Worm (Caenorhabditis elegans) whole organism, late embryonic: ENCODE measurements around the gene gst-1.
A peak's percentile ranks its signal among the peaks of the same experiment; 100 is the strongest.

ENCODE experiments used
- C08G9.2 ChIP-seq: sonication (generic microtip); optimal IDR thresholded peaks from 2 replicates; lab custom pipeline; 2016; ENCODE audit warnings: mild to moderate bottlenecking, missing genetic modification characterization, moderate library complexity, missing compliant biosample characterization
- C38D4.7 ChIP-seq: fragments of 200-800 bp; sonication (Bioruptor generic); optimal IDR thresholded peaks from 2 replicates; lab custom pipeline; 2018; ENCODE audit warnings: mild to moderate bottlenecking, missing genetic modification characterization, moderate library complexity, missing compliant biosample characterization
- K02D7.2 ChIP-seq: sonication (generic microtip); optimal IDR thresholded peaks from 2 replicates; lab custom pipeline; 2017; ENCODE audit warnings: mild to moderate bottlenecking, missing genetic modification characterization, missing compliant biosample characterization
- K09A11.1 ChIP-seq: sonication (generic microtip); optimal IDR thresholded peaks from 2 replicates; lab custom pipeline; 2017; ENCODE audit warnings: antibody characterized with exemption, mild to moderate bottlenecking, missing genetic modification characterization, missing compliant biosample characterization; ENCODE audit not compliant: insufficient read depth
- Y22D7AL.16 ChIP-seq: sonication (generic microtip); optimal IDR thresholded peaks from 2 replicates; lab custom pipeline; 2016; ENCODE audit warnings: missing genetic modification characterization, missing compliant biosample characterization
- ahr-1 ChIP-seq: sonication (generic microtip); optimal IDR thresholded peaks from 2 replicates; lab custom pipeline; 2016; ENCODE audit warnings: missing genetic modification characterization, missing compliant biosample characterization
- ceh-14 ChIP-seq: sonication (generic microtip); optimal IDR thresholded peaks from 2 replicates; lab custom pipeline; 2016; ENCODE audit warnings: missing genotype, missing genetic modification characterization, missing compliant biosample characterization
- ceh-18 ChIP-seq: sonication (generic microtip); optimal IDR thresholded peaks from 2 replicates; lab custom pipeline; 2016; ENCODE audit warnings: missing genetic modification characterization, missing compliant biosample characterization
- ceh-19 ChIP-seq: fragments of 200-800 bp; sonication (Bioruptor generic); optimal IDR thresholded peaks from 2 replicates; lab custom pipeline; 2018; ENCODE audit warnings: mild to moderate bottlenecking, missing genetic modification characterization, missing compliant biosample characterization
- ceh-2 ChIP-seq: sonication (generic microtip); optimal IDR thresholded peaks from 2 replicates; lab custom pipeline; 2016; ENCODE audit warnings: missing genotype, missing genetic modification characterization, missing compliant biosample characterization
- ceh-22 ChIP-seq: sonication (generic microtip); optimal IDR thresholded peaks from 2 replicates; lab custom pipeline; 2017; ENCODE audit warnings: missing biosample characterization, missing genetic modification characterization
- ceh-24 ChIP-seq: sonication (generic microtip); optimal IDR thresholded peaks from 2 replicates; lab custom pipeline; 2016; ENCODE audit warnings: mild to moderate bottlenecking, missing genetic modification characterization, missing compliant biosample characterization
- ceh-30 ChIP-seq: fragments of 150-350 bp; optimal IDR thresholded peaks from 2 replicates; lab custom pipeline; 2014; ENCODE audit warnings: missing biosample characterization, missing genetic modification characterization
- ceh-31 ChIP-seq: sonication (generic microtip); optimal IDR thresholded peaks from 2 replicates; lab custom pipeline; 2016; ENCODE audit warnings: missing genetic modification characterization, missing compliant biosample characterization
- ceh-34 ChIP-seq: sonication (generic microtip); optimal IDR thresholded peaks from 2 replicates; lab custom pipeline; 2016; ENCODE audit warnings: mild to moderate bottlenecking, missing genetic modification characterization, missing compliant biosample characterization
- ceh-48 ChIP-seq: sonication (generic microtip); optimal IDR thresholded peaks from 2 replicates; lab custom pipeline; 2016; ENCODE audit warnings: missing genetic modification characterization, inconsistent platforms, missing compliant biosample characterization
- ceh-6 ChIP-seq: fragments of 200-800 bp; sonication (Bioruptor generic); optimal IDR thresholded peaks from 2 replicates; lab custom pipeline; 2018; ENCODE audit warnings: mild to moderate bottlenecking, missing genetic modification characterization, missing compliant biosample characterization
- ceh-9 ChIP-seq: sonication (generic microtip); optimal IDR thresholded peaks from 2 replicates; lab custom pipeline; 2016; ENCODE audit warnings: mild to moderate bottlenecking, missing genetic modification characterization, inconsistent platforms, missing compliant biosample characterization
- che-1 ChIP-seq: sonication (generic microtip); optimal IDR thresholded peaks from 2 replicates; lab custom pipeline; 2016; ENCODE audit warnings: mild to moderate bottlenecking, missing genetic modification characterization, missing compliant biosample characterization
- dmd-4 ChIP-seq: sonication (generic microtip); optimal IDR thresholded peaks from 2 replicates; lab custom pipeline; 2016; ENCODE audit warnings: borderline replicate concordance, missing genetic modification characterization, missing compliant biosample characterization
- dve-1 ChIP-seq: sonication (generic microtip); optimal IDR thresholded peaks from 2 replicates; lab custom pipeline; 2017; ENCODE audit warnings: antibody characterized with exemption, mild to moderate bottlenecking, missing genetic modification characterization, missing compliant biosample characterization
- elt-2 ChIP-seq: sonication (generic microtip); optimal IDR thresholded peaks from 2 replicates; lab custom pipeline; 2016; ENCODE audit warnings: missing genetic modification reagents, missing genetic modification characterization, missing compliant biosample characterization
- elt-4 ChIP-seq: sonication (generic microtip); optimal IDR thresholded peaks from 2 replicates; lab custom pipeline; 2016; ENCODE audit warnings: missing genetic modification characterization, missing compliant biosample characterization
- ets-4 ChIP-seq: sonication (generic microtip); optimal IDR thresholded peaks from 2 replicates; lab custom pipeline; 2016; ENCODE audit warnings: missing genetic modification characterization, missing compliant biosample characterization
- eyg-1 ChIP-seq: sonication (generic microtip); optimal IDR thresholded peaks from 2 replicates; lab custom pipeline; 2016; ENCODE audit warnings: missing genotype, missing genetic modification characterization, missing compliant biosample characterization
- fax-1 ChIP-seq: sonication (generic microtip); optimal IDR thresholded peaks from 2 replicates; lab custom pipeline; 2016; ENCODE audit warnings: missing genotype, missing genetic modification characterization, missing compliant biosample characterization
- fkh-10 ChIP-seq: fragments of 150-350 bp; optimal IDR thresholded peaks from 2 replicates; lab custom pipeline; 2014; ENCODE audit warnings: missing biosample characterization, missing genetic modification reagents, missing genetic modification characterization
- fkh-6 ChIP-seq: sonication (generic microtip); optimal IDR thresholded peaks from 2 replicates; lab custom pipeline; 2016; ENCODE audit warnings: missing genetic modification characterization, missing compliant biosample characterization
- hlh-13 ChIP-seq: fragments of 200-800 bp; sonication (Bioruptor generic); optimal IDR thresholded peaks from 2 replicates; lab custom pipeline; 2018; ENCODE audit warnings: mild to moderate bottlenecking, missing genetic modification characterization, missing compliant biosample characterization
- hlh-30 ChIP-seq: sonication (generic microtip); optimal IDR thresholded peaks from 2 replicates; lab custom pipeline; 2017; ENCODE audit warnings: antibody characterized with exemption, missing genetic modification characterization, missing compliant biosample characterization; ENCODE audit not compliant: insufficient read depth
- hlh-6 ChIP-seq: sonication (generic microtip); optimal IDR thresholded peaks from 2 replicates; lab custom pipeline; 2016; ENCODE audit warnings: missing genotype, missing genetic modification characterization, missing compliant biosample characterization
- lim-6 ChIP-seq: sonication (generic microtip); optimal IDR thresholded peaks from 2 replicates; lab custom pipeline; 2016; ENCODE audit warnings: missing genetic modification characterization, missing compliant biosample characterization
- lin-11 ChIP-seq: fragments of 200-800 bp; sonication (Bioruptor generic); optimal IDR thresholded peaks from 2 replicates; lab custom pipeline; 2018; ENCODE audit warnings: mild to moderate bottlenecking, missing genetic modification characterization, missing compliant biosample characterization
- madf-2 ChIP-seq: sonication (generic microtip); optimal IDR thresholded peaks from 2 replicates; lab custom pipeline; 2017; ENCODE audit warnings: missing genetic modification characterization, missing compliant biosample characterization
- nhr-232 ChIP-seq: sonication (generic microtip); optimal IDR thresholded peaks from 2 replicates; lab custom pipeline; 2016; ENCODE audit warnings: missing genetic modification characterization, missing compliant biosample characterization
- pag-3 ChIP-seq: sonication (generic microtip); optimal IDR thresholded peaks from 2 replicates; lab custom pipeline; 2016; ENCODE audit warnings: missing compliant biosample characterization, missing genetic modification characterization, borderline replicate concordance
- pat-9 ChIP-seq: fragments of 200-800 bp; sonication (Bioruptor generic); optimal IDR thresholded peaks from 2 replicates; lab custom pipeline; 2018; ENCODE audit warnings: mild to moderate bottlenecking, missing genetic modification characterization, moderate library complexity, missing compliant biosample characterization
- pha-4 ChIP-seq: fragments of 150-350 bp; optimal IDR thresholded peaks from 2 replicates; lab custom pipeline; 2018; ENCODE audit warnings: missing biosample characterization, missing genetic modification reagents, missing genetic modification characterization
- ref-2 ChIP-seq: sonication (generic microtip); optimal IDR thresholded peaks from 2 replicates; lab custom pipeline; 2016; ENCODE audit warnings: missing genetic modification characterization, missing compliant biosample characterization
- rnt-1 ChIP-seq: sonication (generic microtip); optimal IDR thresholded peaks from 2 replicates; lab custom pipeline; 2016; ENCODE audit warnings: missing genetic modification characterization, missing compliant biosample characterization
- sox-2 ChIP-seq: fragments of 200-800 bp; sonication (Bioruptor generic); IDR thresholded peaks from 2 replicates; pipeline ENCODE4 v1.3.6; 2022; ENCODE audit warnings: missing genetic modification reagents, missing genetic modification characterization, missing compliant biosample characterization
- syd-9 ChIP-seq: sonication (generic microtip); optimal IDR thresholded peaks from 2 replicates; lab custom pipeline; 2016; ENCODE audit warnings: mild to moderate bottlenecking, missing genetic modification characterization, moderate library complexity, missing compliant biosample characterization
- tbx-2 ChIP-seq: sonication (generic microtip); optimal IDR thresholded peaks from 2 replicates; lab custom pipeline; 2016; ENCODE audit warnings: missing genetic modification characterization, missing compliant biosample characterization
- tbx-7 ChIP-seq: sonication (generic microtip); optimal IDR thresholded peaks from 2 replicates; lab custom pipeline; 2016; ENCODE audit warnings: missing genotype, missing genetic modification characterization, missing compliant biosample characterization
- ttx-3 ChIP-seq: sonication (generic microtip); optimal IDR thresholded peaks from 2 replicates; lab custom pipeline; 2016; ENCODE audit warnings: missing genetic modification reagents, missing genetic modification characterization, missing compliant biosample characterization
- unc-3 ChIP-seq, 2 experiments: fragments of 200-800 bp in 1 of 2; sonication (Bioruptor generic) in 1 of 2; sonication (generic microtip) in 1 of 2; conservative IDR thresholded peaks in 1 of 2; optimal IDR thresholded peaks in 1 of 2; 2 replicates each; pipeline versions ENCODE4 v1.3.6 to Lab custom; 2016 to 2022; ENCODE audit warnings: missing compliant biosample characterization in 2 of 2, missing genetic modification characterization in 2 of 2, missing genetic modification reagents in 1 of 2
- unc-42 ChIP-seq: sonication (generic microtip); optimal IDR thresholded peaks from 2 replicates; lab custom pipeline; 2016; ENCODE audit warnings: missing genotype, missing genetic modification characterization, missing compliant biosample characterization
- unc-55 ChIP-seq: sonication (generic microtip); optimal IDR thresholded peaks from 2 replicates; lab custom pipeline; 2017; ENCODE audit warnings: missing biosample characterization, missing genetic modification reagents, missing genetic modification characterization
- unc-86 ChIP-seq: sonication (generic microtip); optimal IDR thresholded peaks from 2 replicates; lab custom pipeline; 2016; ENCODE audit warnings: missing genetic modification characterization, missing compliant biosample characterization

The gst-1 gene

DNA sequence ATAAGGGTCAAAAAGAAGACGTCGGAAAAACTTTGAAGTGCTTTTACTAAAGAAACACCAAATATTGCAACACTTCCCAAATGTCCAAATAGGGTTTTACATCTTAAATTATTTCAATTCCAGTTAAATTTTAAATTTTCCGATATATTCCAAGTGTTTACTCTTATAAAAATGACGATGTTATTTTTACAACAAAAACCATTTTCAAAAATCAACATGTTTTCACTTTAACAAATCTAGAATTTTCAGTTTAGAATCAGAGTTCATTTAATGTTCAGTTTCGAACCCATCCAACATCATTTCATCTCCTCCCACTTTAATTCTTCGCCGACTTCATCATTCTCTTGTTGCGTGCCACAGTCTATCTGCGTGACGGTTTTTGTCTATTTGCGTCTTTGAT lies 44.5 kb downstream of the gst-1 start, which contains the start of gene dos-1:
TSS of gene dos-1 (plus strand) at position 301 of the 400 bp plus-strand sequence.
- TF ChIP-seq sox-2 (GFP tag; lab: Robert Waterston, UW) (no peak), lin-11 (tag; lab: Kevin White, UChicago) (no peak), hlh-30 (tag; lab: Kevin White, UChicago) (no peak), hlh-6 (no peak), hlh-13 (GFP tag; lab: Kevin White, UChicago) (no peak), che-1 (tag; lab: Kevin White, UChicago) (no peak), unc-55 (GFP tag; lab: Kevin White, UChicago) (no peak)

DNA sequence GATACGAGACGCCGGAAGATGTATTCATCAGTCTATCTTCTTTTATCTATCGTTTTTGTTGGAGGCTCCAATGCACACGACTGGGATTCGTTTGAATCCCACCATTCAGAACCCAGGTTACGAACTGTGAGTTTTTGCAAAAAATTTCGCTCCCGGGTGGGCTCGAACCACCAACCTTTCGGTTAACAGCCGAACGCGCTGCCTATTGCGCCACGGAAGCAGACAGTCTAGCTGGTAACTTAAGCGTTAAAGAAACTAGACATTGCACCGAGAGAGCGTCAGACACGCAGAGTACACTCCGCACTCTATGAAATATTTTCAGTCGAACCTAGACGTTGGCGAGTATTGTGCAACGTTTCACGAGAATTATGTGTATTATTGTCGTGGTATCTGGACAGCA lies 44.9 kb downstream of the gst-1 start:
- TF ChIP-seq dve-1 (tag; lab: Kevin White, UChicago) (peak; percentile 19), ceh-9 (no peak), ahr-1 (tag; lab: Kevin White, UChicago) (peak; percentile 14), pag-3 (tag; lab: Kevin White, UChicago) (no peak), unc-42 (tag; lab: Kevin White, UChicago) (no peak), elt-4 (tag; lab: Kevin White, UChicago) (no peak), ttx-3 (tag; lab: Kevin White, UChicago) (peak; percentile 14), Y22D7AL.16 (tag; lab: Kevin White, UChicago) (peak; percentile 35), unc-55 (GFP tag; lab: Kevin White, UChicago) (no peak), lin-11 (tag; lab: Kevin White, UChicago) (peak; percentile 36), tbx-7 (tag; lab: Kevin White, UChicago) (no peak), C08G9.2 (peak; percentile 51), unc-86 (tag; lab: Kevin White, UChicago) (peak; percentile 23), C38D4.7 (GFP tag; lab: Kevin White, UChicago) (peak; percentile 40), ceh-19 (GFP tag; lab: Kevin White, UChicago) (no peak), ceh-18 (tag; lab: Kevin White, UChicago) (no peak), ceh-14 (tag; lab: Kevin White, UChicago) (no peak), lim-6 (tag; lab: Kevin White, UChicago) (no peak), rnt-1 (no peak), K09A11.1 (peak; percentile 72), hlh-6 (peak; percentile 74), ref-2 (tag; lab: Kevin White, UChicago) (no peak), ceh-22 (tag; lab: Kevin White, UChicago) (no peak), hlh-30 (tag; lab: Kevin White, UChicago) (no peak), fax-1 (tag; lab: Kevin White, UChicago) (peak; percentile 53), dmd-4 (peak; percentile 42), ceh-24 (no peak), elt-2 (tag; lab: Kevin White, UChicago) (no peak), ceh-30 (tag; lab: Kevin White, UChicago) (no peak), ceh-31 (tag; lab: Kevin White, UChicago) (no peak), hlh-13 (GFP tag; lab: Kevin White, UChicago) (peak; percentile 14), tbx-2 (peak; percentile 64), unc-3 (GFP tag; conservative IDR thresholded peaks at IDR 0.05; lab: Robert Waterston, UW) (no peak), unc-3 (tag; optimal IDR thresholded peaks at IDR 0.05; lab: Kevin White, UChicago) (no peak), K02D7.2 (no peak), ceh-2 (tag; lab: Kevin White, UChicago) (no peak), eyg-1 (tag; lab: Kevin White, UChicago) (no peak), pha-4 (tag; lab: Kevin White, UChicago) (no peak), syd-9 (tag; lab: Kevin White, UChicago) (no peak), fkh-6 (tag; lab: Kevin White, UChicago) (peak; percentile 37), madf-2 (peak; percentile 49), fkh-10 (GFP tag; lab: Kevin White, UChicago) (no peak), ets-4 (no peak), nhr-232 (tag; lab: Kevin White, UChicago) (peak; percentile 42), ceh-6 (GFP tag; lab: Kevin White, UChicago) (peak; percentile 68), sox-2 (GFP tag; lab: Robert Waterston, UW) (no peak), pat-9 (tag; lab: Kevin White, UChicago) (peak; percentile 58), ceh-34 (no peak), ceh-48 (tag; lab: Kevin White, UChicago) (no peak)
